ENCODE assay signal across 2 fruit fly cellular contexts in the genomic region with DNA sequence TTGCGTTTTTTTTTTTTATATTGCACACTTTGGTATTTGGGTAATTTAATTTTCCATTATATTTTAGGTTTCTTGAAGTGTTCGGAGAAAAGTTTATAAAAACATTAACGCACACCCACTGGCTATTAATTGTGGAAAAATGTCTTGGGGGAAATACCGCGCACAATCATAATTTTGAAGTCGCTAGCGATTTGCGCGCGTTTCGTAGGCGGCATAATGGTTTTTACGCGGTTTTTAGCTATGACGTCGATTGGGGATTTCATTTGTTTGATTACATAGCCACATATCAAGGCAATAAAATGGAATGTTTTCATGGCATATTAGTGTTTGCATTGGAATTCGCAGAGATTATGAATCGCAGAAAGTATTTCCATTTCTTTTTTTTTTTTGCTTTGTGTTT.
TF ChIP-seq lines count a peak whose summit lies in the region.

No protein-coding gene starts in this region.

- no peak for TF ChIP-seq CTCF in whole organism, embryonic (GFP tag; optimal IDR thresholded peaks at IDR 0.05; lab: Kevin White, UChicago)

TF ChIP-seq in whole organism, embryonic, 481 proteins besides CTCF, POLR2A, EP300 and RAD21:
- TF ChIP-seq sd (tag; optimal IDR thresholded peaks at IDR 0.05; lab: Kevin White, UChicago) (peak; percentile 50), sens (GFP tag; lab: Kevin White, UChicago) (peak; percentile 31), CG9215 (GFP tag; IDR thresholded peaks at IDR 0.05; lab: Robert Waterston, UW) (no peak), eyg (GFP tag; optimal IDR thresholded peaks at IDR 0.05; lab: Kevin White, UChicago) (no peak), CG8359 (GFP tag; optimal IDR thresholded peaks at IDR 0.05; lab: Kevin White, UChicago; ENCODE audit: borderline replicate concordance) (peak; percentile 99), zen (tag; optimal IDR thresholded peaks at IDR 0.05; lab: Kevin White, UChicago) (no peak), NC2β (GFP tag; optimal IDR thresholded peaks at IDR 0.05; lab: Kevin White, UChicago) (no peak), en (GFP tag; optimal IDR thresholded peaks at IDR 0.05; lab: Kevin White, UChicago) (no peak), Pdp1 (GFP tag; optimal IDR thresholded peaks at IDR 0.05; lab: Kevin White, UChicago) (peak in 1 of 2 experiments; percentile 20), CG4424 (GFP tag; optimal IDR thresholded peaks at IDR 0.05; lab: Kevin White, UChicago) (no peak), her (GFP tag; optimal IDR thresholded peaks at IDR 0.05; lab: Kevin White, UChicago) (no peak), CG12071 (GFP tag; optimal IDR thresholded peaks at IDR 0.05; lab: Kevin White, UChicago) (no peak), pb (GFP tag; optimal IDR thresholded peaks at IDR 0.05; lab: Kevin White, UChicago) (no peak)

TF ChIP-seq in whole organism, wandering third instar larva, 38 proteins besides CTCF, POLR2A, EP300 and RAD21:
- TF ChIP-seq h (GFP tag; optimal IDR thresholded peaks at IDR 0.05; lab: Kevin White, UChicago) = no peak
- TF ChIP-seq woc (GFP tag; optimal IDR thresholded peaks at IDR 0.05; lab: Kevin White, UChicago) = no peak
- TF ChIP-seq Myc (optimal IDR thresholded peaks at IDR 0.05; lab: Kevin White, UChicago) = peak; percentile 43
- TF ChIP-seq Rel (GFP tag; optimal IDR thresholded peaks at IDR 0.05; lab: Kevin White, UChicago) = no peak
- TF ChIP-seq Rel (tag; optimal IDR thresholded peaks at IDR 0.05; lab: Kevin White, UChicago) = peak; percentile 14
- no peak for TF ChIP-seq Hr78 (GFP tag; optimal IDR thresholded peaks at IDR 0.05; lab: Kevin White, UChicago)
